Worm (Caenorhabditis elegans) whole organism, L1 larva: Measurements from ENCODE around the gene Y54G11A.7.

Source experiments
- aly-2 ChIP-seq: fragments of 150-350 bp; optimal IDR thresholded peaks from 2 replicates; lab custom pipeline; 2014; ENCODE audit warnings: missing biosample characterization, missing genetic modification characterization
- efl-1 ChIP-seq, 4 experiments: fragments of 150-350 bp; optimal IDR thresholded peaks in 3 of 4; peaks in 1 of 4; 1 replicate in 1 of 4; 2 replicates in 3 of 4; lab custom pipeline; 2014; ENCODE audit warnings: missing biosample characterization in 2 of 4, missing genetic modification characterization in 2 of 4, missing genetic modification reagents in 2 of 4
- elt-3 ChIP-seq, 6 experiments: fragments of 150-350 bp in 1 of 6; sonication (generic microtip); optimal IDR thresholded peaks; 2 replicates each; lab custom pipeline; 2017 to 2018; ENCODE audit warnings: missing biosample characterization in 6 of 6, missing genetic modification characterization in 6 of 6, inconsistent platforms in 1 of 6
- sox-4 ChIP-seq: sonication (generic microtip); optimal IDR thresholded peaks from 2 replicates; lab custom pipeline; 2016; ENCODE audit warnings: missing genetic modification characterization, missing compliant biosample characterization

DNA sequence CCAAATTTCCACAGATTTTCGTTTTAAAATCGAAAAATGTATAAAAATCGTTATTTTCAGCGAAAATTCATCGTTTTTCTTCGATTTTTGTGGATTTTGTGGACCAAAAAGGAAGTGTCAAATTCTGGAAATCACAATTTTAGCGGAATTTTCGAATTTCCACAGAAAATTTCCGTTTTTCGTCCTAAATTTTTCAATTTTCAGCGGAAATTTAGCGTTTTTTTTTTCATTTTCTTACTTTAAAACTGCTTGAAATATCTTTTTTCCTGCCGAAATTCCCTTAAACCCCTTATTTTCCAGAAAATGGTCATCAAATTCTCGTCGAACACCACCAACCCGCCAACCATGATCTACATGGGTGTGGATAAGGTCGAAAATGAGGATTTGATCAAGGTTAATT is 45.0 kb upstream of the Y54G11A.7 start, which contains the start of gene Y54G11A.2:
- TF ChIP-seq efl-1 (optimal IDR thresholded peaks at IDR 0.05; lab: Kevin White, UChicago) (no peak), efl-1 (GFP tag; optimal IDR thresholded peaks at IDR 0.05 in 1 of 2; lab: Kevin White, UChicago) (no peak), aly-2 (no peak), sox-4 (no peak), elt-3 (tag; optimal IDR thresholded peaks at IDR 0.05; lab: Kevin White, UChicago) (no peak)
